Fruit fly (Drosophila melanogaster) whole organism, embryonic: ENCODE measurements around the gene CG13071.
A peak's percentile ranks its signal among the peaks of the same experiment; 100 is the strongest.

ENCODE experiments used
- B-H1 ChIP-seq: fragments of 200-800 bp; sonication (Bioruptor generic); IDR thresholded peaks from 3 replicates; pipeline ENCODE4 v1.3.6; 2022; ENCODE audit warnings: missing biosample characterization, missing genetic modification characterization
- BEAF-32 ChIP-seq: fragments of 200-800 bp; sonication (Bioruptor generic); optimal IDR thresholded peaks from 3 replicates; lab custom pipeline; 2017; ENCODE audit warnings: missing biosample characterization, missing genetic modification characterization, mild to moderate bottlenecking, moderate library complexity, missing genetic modification reagents
- CG10274 ChIP-seq: fragments of 200-800 bp; sonication (Bioruptor generic); optimal IDR thresholded peaks from 3 replicates; lab custom pipeline; 2017; ENCODE audit warnings: missing biosample characterization, mild to moderate bottlenecking, missing genetic modification characterization
- CG10431 ChIP-seq: fragments of 200-800 bp; sonication (Bioruptor generic); optimal IDR thresholded peaks from 3 replicates; lab custom pipeline; 2018; ENCODE audit warnings: missing biosample characterization, mild to moderate bottlenecking, missing genetic modification characterization
- CG10979 ChIP-seq: fragments of 200-800 bp; sonication (Bioruptor generic); optimal IDR thresholded peaks from 2 replicates; lab custom pipeline; 2018; ENCODE audit warnings: missing biosample characterization, mild to moderate bottlenecking, missing genetic modification characterization, moderate library complexity
- CG13424 ChIP-seq: fragments of 200-800 bp; sonication (Bioruptor generic); optimal IDR thresholded peaks from 2 replicates; lab custom pipeline; 2019; ENCODE audit warnings: missing biosample characterization, mild to moderate bottlenecking, missing genetic modification characterization, moderate library complexity
- CG14710 ChIP-seq: fragments of 200-800 bp; sonication (Bioruptor generic); optimal IDR thresholded peaks from 3 replicates; lab custom pipeline; 2019; ENCODE audit warnings: missing biosample characterization, mild to moderate bottlenecking, missing genetic modification characterization, moderate library complexity
- CG1602 ChIP-seq: fragments of 200-800 bp; sonication (Bioruptor generic); optimal IDR thresholded peaks from 3 replicates; lab custom pipeline; 2016; ENCODE audit warnings: missing biosample characterization, missing genetic modification characterization
- CG17802 ChIP-seq: fragments of 200-800 bp; sonication (Bioruptor generic); optimal IDR thresholded peaks from 2 replicates; lab custom pipeline; 2018; ENCODE audit warnings: missing biosample characterization, mild to moderate bottlenecking, missing genetic modification characterization, moderate library complexity
- CG1792 ChIP-seq: fragments of 200-800 bp; sonication (Bioruptor generic); optimal IDR thresholded peaks from 2 replicates; lab custom pipeline; 2016; ENCODE audit warnings: missing biosample characterization, missing genetic modification characterization
- CG2889 ChIP-seq: fragments of 200-800 bp; sonication (Bioruptor generic); IDR thresholded peaks from 3 replicates; pipeline ENCODE4 v1.3.6; 2022; ENCODE audit warnings: missing biosample characterization, missing genetic modification characterization
- CG3281 ChIP-seq: fragments of 200-800 bp; sonication (Bioruptor generic); optimal IDR thresholded peaks from 3 replicates; lab custom pipeline; 2017; ENCODE audit warnings: missing biosample characterization, mild to moderate bottlenecking, missing genetic modification characterization
- CG33557 ChIP-seq: fragments of 200-800 bp; sonication (Bioruptor generic); optimal IDR thresholded peaks from 2 replicates; lab custom pipeline; 2019; ENCODE audit warnings: missing biosample characterization, mild to moderate bottlenecking, missing genetic modification characterization, moderate library complexity
- CG3726 ChIP-seq: fragments of 200-800 bp; sonication (Bioruptor generic); IDR thresholded peaks from 3 replicates; pipeline ENCODE4, ENCODE4 v1.3.6; 2022; ENCODE audit warnings: missing biosample characterization, missing genetic modification characterization
- CG3847 ChIP-seq: fragments of 200-800 bp; sonication (Bioruptor generic); IDR thresholded peaks from 2 replicates; pipeline ENCODE4 v1.3.6; 2022; ENCODE audit warnings: missing biosample characterization, missing genetic modification characterization
- CG5953 ChIP-seq: fragments of 200-800 bp; sonication (Bioruptor generic); IDR thresholded peaks from 2 replicates; pipeline ENCODE4 v1.3.6; 2022; ENCODE audit warnings: missing biosample characterization, missing genetic modification characterization
- CG7372 ChIP-seq: fragments of 200-800 bp; sonication (Bioruptor generic); IDR thresholded peaks from 2 replicates; pipeline ENCODE4 v1.3.6; 2022; ENCODE audit warnings: missing biosample characterization, missing genetic modification characterization
- CG8924 ChIP-seq: fragments of 200-800 bp; optimal IDR thresholded peaks from 3 replicates; lab custom pipeline; 2019; ENCODE audit warnings: missing biosample characterization, mild to moderate bottlenecking, missing genetic modification characterization, moderate library complexity
- CG9437 ChIP-seq: fragments of 200-800 bp; sonication (Bioruptor generic); optimal IDR thresholded peaks from 2 replicates; lab custom pipeline; 2018; ENCODE audit warnings: missing biosample characterization, mild to moderate bottlenecking, missing genetic modification characterization
- CHES-1-like ChIP-seq: fragments of 200-800 bp; sonication (Bioruptor generic); optimal IDR thresholded peaks from 2 replicates; lab custom pipeline; 2016; ENCODE audit warnings: missing biosample characterization, missing genetic modification characterization
- D19A ChIP-seq: fragments of 200-800 bp; optimal IDR thresholded peaks from 3 replicates; lab custom pipeline; 2019; ENCODE audit warnings: missing biosample characterization, mild to moderate bottlenecking, missing genetic modification characterization, moderate library complexity
- Dref ChIP-seq: fragments of 200-800 bp; sonication (Bioruptor generic); IDR thresholded peaks from 2 replicates; pipeline ENCODE4 v1.3.6; 2022; ENCODE audit warnings: missing biosample characterization, missing genetic modification characterization
- Gsc ChIP-seq: fragments of 200-800 bp; sonication (Bioruptor generic); IDR thresholded peaks from 2 replicates; pipeline ENCODE4 v1.3.6; 2022; ENCODE audit warnings: missing biosample characterization, missing genetic modification characterization
- Hsf ChIP-seq: fragments of 200-800 bp; sonication (Bioruptor generic); optimal IDR thresholded peaks from 3 replicates; lab custom pipeline; 2016; ENCODE audit warnings: missing biosample characterization, missing genetic modification characterization
- Lhr ChIP-seq: fragments of 200-800 bp; sonication (Bioruptor generic); optimal IDR thresholded peaks from 3 replicates; lab custom pipeline; 2017; ENCODE audit warnings: mild to moderate bottlenecking, missing biosample characterization, missing genetic modification reagents, missing genetic modification characterization
- Mad ChIP-seq: fragments of 200-800 bp; sonication (Bioruptor generic); optimal IDR thresholded peaks from 2 replicates; lab custom pipeline; 2016; ENCODE audit warnings: missing biosample characterization, missing genetic modification characterization
- Med ChIP-seq: fragments of 200-800 bp; sonication (Bioruptor generic); peaks from one replicate; lab custom pipeline; 2016; ENCODE audit warnings: missing biosample characterization, missing genetic modification characterization, mild to moderate bottlenecking, inconsistent platforms, moderate library complexity
- Mes4 ChIP-seq: fragments of 200-800 bp; sonication (Bioruptor generic); optimal IDR thresholded peaks from 2 replicates; lab custom pipeline; 2016; ENCODE audit warnings: missing biosample characterization, missing genetic modification characterization
- Oaz ChIP-seq: fragments of 200-800 bp; sonication (Bioruptor generic); IDR thresholded peaks from 2 replicates; pipeline ENCODE4 v1.3.6; 2022; ENCODE audit warnings: missing biosample characterization, missing genetic modification characterization
- Sox102F ChIP-seq: fragments of 200-800 bp; sonication (Bioruptor generic); optimal IDR thresholded peaks from 2 replicates; lab custom pipeline; 2018; ENCODE audit warnings: missing biosample characterization, mild to moderate bottlenecking, missing genetic modification characterization, moderate library complexity
- Spps ChIP-seq: fragments of 200-800 bp; sonication (Bioruptor generic); optimal IDR thresholded peaks from 2 replicates; lab custom pipeline; 2018; ENCODE audit warnings: missing biosample characterization, mild to moderate bottlenecking, missing genetic modification characterization
- aop ChIP-seq: fragments of 200-800 bp; sonication (Bioruptor generic); IDR thresholded peaks from 2 replicates; pipeline ENCODE4 v1.3.6; 2022; ENCODE audit warnings: missing biosample characterization, missing genetic modification characterization
- bbx ChIP-seq: fragments of 200-800 bp; sonication (Bioruptor generic); IDR thresholded peaks from 2 replicates; pipeline ENCODE4 v1.3.6; 2022; ENCODE audit warnings: missing biosample characterization, missing genetic modification characterization; ENCODE audit not compliant: partially characterized antibody
- cad ChIP-seq: fragments of >200 bp; optimal IDR thresholded peaks from 2 replicates; lab custom pipeline; 2017; ENCODE audit warnings: missing biosample characterization, missing genetic modification characterization
- cato ChIP-seq: fragments of 200-800 bp; sonication (Bioruptor generic); optimal IDR thresholded peaks from 2 replicates; lab custom pipeline; 2016; ENCODE audit warnings: missing biosample characterization, missing genetic modification characterization, borderline replicate concordance
- dati ChIP-seq: fragments of 200-800 bp; sonication (Bioruptor generic); IDR thresholded peaks from 2 replicates; pipeline ENCODE4 v1.3.6; 2022; ENCODE audit warnings: missing biosample characterization, missing genetic modification characterization
- disco-r ChIP-seq: fragments of 200-800 bp; sonication (Bioruptor generic); optimal IDR thresholded peaks from 2 replicates; lab custom pipeline; 2016; ENCODE audit warnings: missing biosample characterization, missing genetic modification characterization
- dysf ChIP-seq: fragments of 200-800 bp; sonication (Bioruptor generic); IDR thresholded peaks from 3 replicates; pipeline ENCODE4 v1.3.6; 2022; ENCODE audit warnings: missing biosample characterization, missing genetic modification characterization
- fd102C ChIP-seq: fragments of 200-800 bp; sonication (Bioruptor generic); optimal IDR thresholded peaks from 2 replicates; lab custom pipeline; 2018; ENCODE audit warnings: missing biosample characterization, mild to moderate bottlenecking, missing genetic modification characterization, moderate library complexity
- fu2 ChIP-seq: fragments of 200-800 bp; sonication (Bioruptor generic); optimal IDR thresholded peaks from 2 replicates; lab custom pipeline; 2016; ENCODE audit warnings: missing biosample characterization, missing genetic modification characterization
- gem ChIP-seq: fragments of 200-800 bp; sonication (Bioruptor generic); optimal IDR thresholded peaks from 2 replicates; lab custom pipeline; 2019; ENCODE audit warnings: missing biosample characterization, mild to moderate bottlenecking, missing genetic modification characterization, moderate library complexity
- gro ChIP-seq: fragments of 200-800 bp; sonication (Bioruptor generic); optimal IDR thresholded peaks from 2 replicates; lab custom pipeline; 2016; ENCODE audit warnings: missing biosample characterization, missing genetic modification characterization
- nerfin-1 ChIP-seq: fragments of 200-800 bp; sonication (Bioruptor generic); optimal IDR thresholded peaks from 3 replicates; lab custom pipeline; 2019; ENCODE audit warnings: missing biosample characterization, mild to moderate bottlenecking, missing genetic modification characterization, moderate library complexity
- pzg ChIP-seq: fragments of 200-800 bp; sonication (Bioruptor generic); optimal IDR thresholded peaks from 3 replicates; lab custom pipeline; 2018; ENCODE audit warnings: missing biosample characterization, mild to moderate bottlenecking, missing genetic modification characterization, moderate library complexity
- salm ChIP-seq: fragments of 200-800 bp; sonication (Bioruptor generic); optimal IDR thresholded peaks from 2 replicates; lab custom pipeline; 2018; ENCODE audit warnings: missing biosample characterization, mild to moderate bottlenecking, missing genetic modification characterization
- shn ChIP-seq: fragments of 200-800 bp; sonication (Bioruptor generic); optimal IDR thresholded peaks from 3 replicates; lab custom pipeline; 2016; ENCODE audit warnings: missing biosample characterization, missing genetic modification characterization
- so ChIP-seq: fragments of 200-800 bp; sonication (Bioruptor generic); IDR thresholded peaks from 3 replicates; pipeline ENCODE4 v1.3.6; 2022; ENCODE audit warnings: missing biosample characterization, missing genetic modification characterization
- tup ChIP-seq: fragments of 200-800 bp; sonication (Bioruptor generic); optimal IDR thresholded peaks from 2 replicates; lab custom pipeline; 2016; ENCODE audit warnings: missing biosample characterization, mild to moderate bottlenecking, missing genetic modification characterization, moderate library complexity
- wor ChIP-seq: fragments of 200-800 bp; sonication (Bioruptor generic); IDR thresholded peaks from 2 replicates; pipeline ENCODE4 v1.3.6; 2022; ENCODE audit warnings: missing biosample characterization, missing genetic modification characterization
- zfh2 ChIP-seq: fragments of 200-800 bp; sonication (Bioruptor generic); optimal IDR thresholded peaks from 2 replicates; lab custom pipeline; 2016; ENCODE audit warnings: missing biosample characterization, missing genetic modification characterization

Gene CG13071

dm6 chr3L:16228659-16229205, 33.8 kb upstream of the CG13071 start, which contains the start of gene Tmx3 (continued):
- TF ChIP-seq Mes4 (GFP tag; lab: Kevin White, UChicago) (no peak), Oaz (GFP tag; lab: Robert Waterston, UW) (peak; percentile 76), Mad (GFP tag; lab: Kevin White, UChicago) (peak; percentile 36), gro (GFP tag; lab: Kevin White, UChicago) (no peak), CG8924 (tag; lab: Kevin White, UChicago) (peak; percentile 89), CG33557 (peak; percentile 75), gem (tag; lab: Kevin White, UChicago) (peak; percentile 96), shn (GFP tag; lab: Kevin White, UChicago) (peak; percentile 17), CG13424 (tag; lab: Kevin White, UChicago) (peak; percentile 92), B-H1 (GFP tag; lab: Robert Waterston, UW) (peak; percentile 89), CG5953 (GFP tag; lab: Robert Waterston, UW) (peak; percentile 84), zfh2 (GFP tag; lab: Kevin White, UChicago) (peak; percentile 74), CG1602 (GFP tag; lab: Kevin White, UChicago) (peak; percentile 90), Spps (tag; lab: Kevin White, UChicago) (peak; percentile 62), tup (peak; percentile 40), CG7372 (GFP tag; lab: Robert Waterston, UW) (peak; percentile 88), CG17802 (tag; lab: Kevin White, UChicago) (peak; percentile 67), fu2 (GFP tag; lab: Kevin White, UChicago) (peak; percentile 44), CG10274 (GFP tag; lab: Kevin White, UChicago) (no peak)

- peak; percentile 89 for TF ChIP-seq Med
- no peak for TF ChIP-seq CG9437
- peak; percentile 31 for TF ChIP-seq CHES-1-like
- TF ChIP-seq CG2889, result no peak
- TF ChIP-seq bbx, result 0 out of 2 replicates have a peak, but pooled peaks have one; percentile 28
- TF ChIP-seq nerfin-1 (tag; lab: Kevin White, UChicago), result peak; percentile 64
- peak; percentile 3 for TF ChIP-seq CG10979 (tag; lab: Kevin White, UChicago)
- peak; percentile 93 for TF ChIP-seq pzg
- TF ChIP-seq Sox102F (GFP tag; lab: Kevin White, UChicago), result no peak
- no peak for TF ChIP-seq CG3726 (GFP tag; lab: Robert Waterston, UW)
- peak; percentile 24 for TF ChIP-seq Hsf (GFP tag; lab: Kevin White, UChicago)
- no peak for TF ChIP-seq aop (GFP tag; lab: Robert Waterston, UW)
- TF ChIP-seq so (GFP tag; lab: Robert Waterston, UW), result no peak
- no peak for TF ChIP-seq cad (GFP tag; lab: Kevin White, UChicago)
- no peak for TF ChIP-seq disco-r
- no peak for TF ChIP-seq dysf (GFP tag; lab: Robert Waterston, UW)
- TF ChIP-seq CG3281 (GFP tag; lab: Kevin White, UChicago), result peak; percentile 72
- TF ChIP-seq fd102C (GFP tag; lab: Kevin White, UChicago), result no peak
- TF ChIP-seq CG1792, result no peak
- no peak for TF ChIP-seq Gsc
- peak; percentile 53 for TF ChIP-seq BEAF-32 (GFP tag; lab: Kevin White, UChicago)
- peak; percentile 45 for TF ChIP-seq Dref
- peak; percentile 83 for TF ChIP-seq CG14710 (tag; lab: Kevin White, UChicago)
- TF ChIP-seq CG10431, result no peak
- TF ChIP-seq salm, result no peak
- TF ChIP-seq dati (GFP tag; lab: Robert Waterston, UW), result no peak
- TF ChIP-seq CG13424 (tag; lab: Kevin White, UChicago), result peak; percentile 12
- TF ChIP-seq wor (GFP tag; lab: Robert Waterston, UW), result no peak
- no peak for TF ChIP-seq cato (GFP tag; lab: Kevin White, UChicago)
- peak; percentile 35; the same call in 1 of the 2 replicates for TF ChIP-seq CG3847 (GFP tag; lab: Robert Waterston, UW)
- TF ChIP-seq D19A, result no peak
- TF ChIP-seq Lhr (GFP tag; lab: Kevin White, UChicago), result peak; percentile 18
Measured at dm6 chr3L:16231857-16232256, 30.7 kb upstream of the CG13071 start, which contains the start of the genes PDCD-5 and MED10. PDCD-5 (minus strand) TSS chr3L:16232038. MED10 (plus strand) TSS chr3L:16232084.
